Worm (Caenorhabditis elegans) whole organism, L4 larva: ENCODE data around the gene rla-2.

ENCODE experiments used
- ama-1 ChIP-seq: fragments of 150-350 bp; optimal IDR thresholded peaks from 2 replicates; lab custom pipeline; 2014; ENCODE audit warnings: inconsistent platforms, mixed read lengths
- ctbp-1 ChIP-seq: fragments of 200-800 bp; sonication (Bioruptor generic); IDR thresholded peaks from 2 replicates; pipeline ENCODE4 v1.3.6; 2022; ENCODE audit warnings: missing genetic modification reagents, missing genetic modification characterization, missing compliant biosample characterization
- daf-16 ChIP-seq, 3 experiments: sonication (generic microtip); optimal IDR thresholded peaks; 2 replicates each; lab custom pipeline; 2016 to 2017; ENCODE audit warnings: missing genetic modification characterization in 3 of 3, missing genetic modification reagents in 3 of 3, mild to moderate bottlenecking in 2 of 3, missing compliant biosample characterization in 2 of 3, missing biosample characterization in 1 of 3, moderate library complexity in 1 of 3
- dpl-1 ChIP-seq: fragments of 150-350 bp; optimal IDR thresholded peaks from 2 replicates; lab custom pipeline; 2014; ENCODE audit warnings: missing biosample characterization, missing genetic modification reagents, missing genetic modification characterization
- lin-39 ChIP-seq: fragments of 150-350 bp; optimal IDR thresholded peaks from 2 replicates; lab custom pipeline; 2014; ENCODE audit warnings: missing biosample characterization, missing genetic modification reagents, missing genetic modification characterization
- mdl-1 ChIP-seq, 2 experiments: fragments of 150-350 bp in 1 of 2; sonication (generic microtip) in 1 of 2; optimal IDR thresholded peaks; 2 replicates each; lab custom pipeline; 2014 to 2017; ENCODE audit warnings: missing biosample characterization in 2 of 2, missing genetic modification characterization in 2 of 2
- nhr-237 ChIP-seq: sonication (generic microtip); optimal IDR thresholded peaks from 2 replicates; lab custom pipeline; 2017; ENCODE audit warnings: missing biosample characterization, missing genetic modification characterization
- pqm-1 ChIP-seq: sonication (generic microtip); optimal IDR thresholded peaks from 2 replicates; lab custom pipeline; 2017; ENCODE audit warnings: missing biosample characterization, missing genetic modification characterization
- zip-11 ChIP-seq: fragments of 200-800 bp; sonication (Bioruptor generic); IDR thresholded peaks from 2 replicates; pipeline ENCODE4 v1.3.6; 2022; ENCODE audit warnings: missing genetic modification characterization, missing compliant biosample characterization

- TF ChIP-seq zip-11 (GFP tag; lab: Robert Waterston, UW) = no peak
- TF ChIP-seq dpl-1 (GFP tag; lab: Kevin White, UChicago) = no peak
- TF ChIP-seq mdl-1 (tag; optimal IDR thresholded peaks at IDR 0.05; lab: Kevin White, UChicago) = no peak
- no peak for TF ChIP-seq pqm-1
- 0 out of 2 replicates have a peak, but pooled peaks have one; percentile 47 for TF ChIP-seq ctbp-1 (GFP tag; lab: Robert Waterston, UW)
- no peak for TF ChIP-seq daf-16 (GFP tag; optimal IDR thresholded peaks at IDR 0.05; lab: Kevin White, UChicago)
- no peak for TF ChIP-seq daf-16 (tag; optimal IDR thresholded peaks at IDR 0.05; lab: Kevin White, UChicago)
- no peak for TF ChIP-seq lin-39 (tag; lab: Kevin White, UChicago)
- no peak for TF ChIP-seq ama-1 (lab: Kevin White, UChicago)
- no peak for TF ChIP-seq nhr-237 (tag; lab: Kevin White, UChicago)
These were observed 804 bp downstream of the rla-2 start, which contains the start of gene agt-1 for ce11 chrIV:13369120-13369842.
